Worm (Caenorhabditis elegans) whole organism, L1 larva: Measurements from ENCODE around the gene T28A8.6.

ENCODE experiments used
- lin-13 ChIP-seq: fragments of 150-350 bp; optimal IDR thresholded peaks from 2 replicates; lab custom pipeline; 2014; ENCODE audit warnings: missing biosample characterization, missing genetic modification reagents, missing genetic modification characterization
- lin-35 ChIP-seq, 2 experiments: fragments of 150-350 bp; optimal IDR thresholded peaks; 2 replicates each; lab custom pipeline; 2014; ENCODE audit warnings: missing biosample characterization in 2 of 2, missing genetic modification characterization in 2 of 2, missing genetic modification reagents in 2 of 2
- nhr-28 ChIP-seq: fragments of 150-350 bp; optimal IDR thresholded peaks from 2 replicates; lab custom pipeline; 2014; ENCODE audit warnings: missing biosample characterization, missing genetic modification characterization
- nhr-84 ChIP-seq: sonication (generic microtip); optimal IDR thresholded peaks from 2 replicates; lab custom pipeline; 2017; ENCODE audit warnings: missing biosample characterization, missing genetic modification characterization
- nhr-90 ChIP-seq: sonication (generic microtip); optimal IDR thresholded peaks from 2 replicates; lab custom pipeline; 2016; ENCODE audit warnings: mild to moderate bottlenecking, missing genetic modification characterization, missing compliant biosample characterization; ENCODE audit not compliant: poor library complexity
- pqm-1 ChIP-seq: sonication (generic microtip); optimal IDR thresholded peaks from 3 replicates; lab custom pipeline; 2017; ENCODE audit warnings: missing biosample characterization, missing genetic modification characterization
- sptf-1 ChIP-seq: fragments of 150-350 bp; optimal IDR thresholded peaks from 2 replicates; lab custom pipeline; 2014; ENCODE audit warnings: missing biosample characterization, missing genetic modification characterization
- unc-62 ChIP-seq: fragments of 150-350 bp; optimal IDR thresholded peaks from 2 replicates; lab custom pipeline; 2014; ENCODE audit warnings: missing biosample characterization, missing genetic modification reagents, missing genetic modification characterization
- unc-86 ChIP-seq: sonication (generic microtip); optimal IDR thresholded peaks from 2 replicates; lab custom pipeline; 2016; ENCODE audit warnings: missing genetic modification characterization, missing compliant biosample characterization
- zag-1 ChIP-seq: fragments of 150-350 bp; optimal IDR thresholded peaks from 2 replicates; lab custom pipeline; 2014; ENCODE audit warnings: missing biosample characterization, missing genetic modification characterization
- ztf-11 ChIP-seq, 2 experiments: sonication (generic microtip); optimal IDR thresholded peaks; 2 replicates each; lab custom pipeline; 2016 to 2017; ENCODE audit warnings: missing genetic modification characterization in 2 of 2, missing biosample characterization in 1 of 2, missing compliant biosample characterization in 1 of 2

DNA sequence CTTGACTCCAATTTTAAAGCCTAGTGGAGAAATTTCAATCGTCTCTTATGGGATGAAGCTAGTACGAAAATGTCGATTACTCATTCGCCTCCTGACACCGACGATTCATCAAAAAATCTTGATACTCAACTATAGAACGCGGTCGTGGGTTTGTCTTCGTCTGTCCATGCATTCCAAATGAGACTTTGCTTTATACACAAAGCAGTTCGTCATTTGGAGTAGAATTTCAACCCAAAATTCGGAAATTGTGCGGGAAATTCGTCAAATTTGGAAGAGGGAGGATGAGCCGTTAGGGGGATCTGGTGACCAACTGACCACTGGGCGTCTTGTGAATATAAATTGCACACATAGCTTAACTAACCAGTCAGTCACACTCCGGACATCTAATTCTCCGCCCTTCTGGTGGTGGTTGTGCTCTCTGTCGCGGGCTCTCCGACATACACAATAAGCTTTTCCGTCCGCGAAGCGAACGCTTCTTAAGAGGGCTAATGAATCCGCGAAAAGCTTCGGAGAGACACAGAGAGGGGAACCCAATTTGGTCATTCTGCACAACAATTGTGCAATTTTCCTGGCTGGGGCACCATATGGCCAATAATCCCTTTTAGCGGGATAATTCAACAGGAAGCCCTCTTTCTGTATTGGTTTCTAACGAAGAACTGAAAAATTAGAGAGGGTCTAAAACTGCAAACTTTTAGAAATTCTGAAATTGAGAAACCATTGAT lies 26.3 kb downstream of the T28A8.6 start:
- TF ChIP-seq nhr-84: no peak
- TF ChIP-seq pqm-1 (tag; lab: Kevin White, UChicago): no peak
- no peak for TF ChIP-seq lin-13 (GFP tag; lab: Kevin White, UChicago)
- no peak for TF ChIP-seq unc-86 (tag; lab: Kevin White, UChicago)
- TF ChIP-seq nhr-90 (tag; lab: Kevin White, UChicago): no peak
- TF ChIP-seq unc-62 (GFP tag; lab: Kevin White, UChicago): no peak
- TF ChIP-seq nhr-28: no peak
- TF ChIP-seq zag-1 (tag; lab: Kevin White, UChicago): no peak
- TF ChIP-seq ztf-11 (tag; optimal IDR thresholded peaks at IDR 0.05; lab: Kevin White, UChicago): no peak
- no peak for TF ChIP-seq lin-35 (GFP tag; optimal IDR thresholded peaks at IDR 0.05; lab: Kevin White, UChicago)
- TF ChIP-seq sptf-1 (tag; lab: Kevin White, UChicago): no peak
